Fruit fly (Drosophila melanogaster): Measurements from ENCODE around the gene Gug.

Gug gene

dm6 chr3L:8509567-8510109, 59.9 kb downstream of the Gug start, which contains the start of the genes ZC3H3 and Pus7:
TSS of gene ZC3H3 (minus strand) at chr3L:8509763.
TSS of gene Pus7 (plus strand) at chr3L:8510003.
- TF ChIP-seq CG11723 (GFP tag; optimal IDR thresholded peaks at IDR 0.05) (no peak), Hand (GFP tag; optimal IDR thresholded peaks at IDR 0.05) (no peak), esg (GFP tag; conservative IDR thresholded peaks at IDR 0.05) (no peak), ken (GFP tag; IDR thresholded peaks at IDR 0.05) (no peak), insv (GFP tag; optimal IDR thresholded peaks at IDR 0.05) (no peak), row (GFP tag; IDR thresholded peaks at IDR 0.05) (peak; percentile 46; the same call in 2 of the 3 replicates), shn (GFP tag; optimal IDR thresholded peaks at IDR 0.05) (no peak), CG1832 (GFP tag; optimal IDR thresholded peaks at IDR 0.05) (no peak), Chrac-16 (GFP tag; optimal IDR thresholded peaks at IDR 0.05) (no peak), GATAe (GFP tag; conservative IDR thresholded peaks at IDR 0.05) (no peak), ab (GFP tag; optimal IDR thresholded peaks at IDR 0.05) (no peak), Dbx (GFP tag; IDR thresholded peaks at IDR 0.05) (0 out of 3 replicates have a peak, but pooled peaks have one; percentile 41), CG9797 (GFP tag; optimal IDR thresholded peaks at IDR 0.05) (peak; percentile 73), CG9437 (GFP tag; optimal IDR thresholded peaks at IDR 0.05) (peak; percentile 78), exex (tag; optimal IDR thresholded peaks at IDR 0.05) (no peak), Ets65A (GFP tag) (no peak), CG14860 (GFP tag; IDR thresholded peaks at IDR 0.05; ENCODE audit: partially characterized antibody) (no peak), tin (GFP tag; optimal IDR thresholded peaks at IDR 0.05) (peak; percentile 27), CG13123 (GFP tag; optimal IDR thresholded peaks at IDR 0.05) (no peak), Jarid2 (GFP tag; optimal IDR thresholded peaks at IDR 0.05) (no peak), vvl (GFP tag; IDR thresholded peaks at IDR 0.05) (0 out of 2 replicates have a peak, but pooled peaks have one; percentile 12), pfk (GFP tag; optimal IDR thresholded peaks at IDR 0.05) (no peak), CG18011 (GFP tag; optimal IDR thresholded peaks at IDR 0.05) (no peak), chm (GFP tag; IDR thresholded peaks at IDR 0.05) (no peak), hbn (GFP tag; IDR thresholded peaks at IDR 0.05; ENCODE audit: partially characterized antibody) (no peak), p53 (GFP tag; optimal IDR thresholded peaks at IDR 0.05) (no peak), CG3726 (GFP tag; IDR thresholded peaks at IDR 0.05) (no peak), Vsx1 (GFP tag; optimal IDR thresholded peaks at IDR 0.05) (no peak), CG6175 (GFP tag; IDR thresholded peaks at IDR 0.05) (no peak), pho (GFP tag; optimal IDR thresholded peaks at IDR 0.05) (no peak), CG7556 (GFP tag; optimal IDR thresholded peaks at IDR 0.05) (no peak), CG3995 (GFP tag; optimal IDR thresholded peaks at IDR 0.05) (no peak), onecut (GFP tag; IDR thresholded peaks at IDR 0.05) (no peak), gfzf (GFP tag; optimal IDR thresholded peaks at IDR 0.05) (peak; percentile 64), stwl (tag; optimal IDR thresholded peaks at IDR 0.05) (peak; percentile 45), Rx (GFP tag; IDR thresholded peaks at IDR 0.05) (no peak), CG3407 (GFP tag; optimal IDR thresholded peaks at IDR 0.05) (no peak), ara (GFP tag; IDR thresholded peaks at IDR 0.05) (no peak), CG7928 (GFP tag; optimal IDR thresholded peaks at IDR 0.05) (no peak), Side (GFP tag; optimal IDR thresholded peaks at IDR 0.05) (no peak), CG3163 (GFP tag; optimal IDR thresholded peaks at IDR 0.05) (no peak), Rfx (GFP tag; IDR thresholded peaks at IDR 0.05) (no peak), CG12659 (GFP tag; optimal IDR thresholded peaks at IDR 0.05) (peak; percentile 57), ATbp (GFP tag; optimal IDR thresholded peaks at IDR 0.05) (no peak), trem (tag; optimal IDR thresholded peaks at IDR 0.05) (peak; percentile 65), D (optimal IDR thresholded peaks at IDR 0.05) (no peak), D (GFP tag; optimal IDR thresholded peaks at IDR 0.05) (no peak), sens (GFP tag) (peak; percentile 71), bcd (GFP tag; optimal IDR thresholded peaks at IDR 0.05) (no peak), Spps (tag; optimal IDR thresholded peaks at IDR 0.05) (peak; percentile 31), CG4282 (GFP tag; optimal IDR thresholded peaks at IDR 0.05) (no peak), Fer2 (tag; optimal IDR thresholded peaks at IDR 0.05) (no peak)

All from whole organism, embryonic.